Worm (Caenorhabditis elegans) whole organism, midembryonic: ENCODE data around the gene snpn-1.

Experiments used
- T22C8.4 ChIP-seq: fragments of 200-800 bp; sonication (Bioruptor generic); IDR thresholded peaks from 2 replicates; pipeline ENCODE4 v1.3.6; 2022; ENCODE audit warnings: missing genetic modification characterization, missing compliant biosample characterization
- cog-1 ChIP-seq: sonication (generic microtip); optimal IDR thresholded peaks from 2 replicates; lab custom pipeline; 2016; ENCODE audit warnings: missing genetic modification characterization, missing compliant biosample characterization
- flt-1 ChIP-seq: fragments of 200-800 bp; sonication (Bioruptor generic); IDR thresholded peaks from 2 replicates; pipeline ENCODE4 v1.3.6; 2022; ENCODE audit warnings: missing genetic modification characterization, missing compliant biosample characterization
- klf-2 ChIP-seq: fragments of 200-800 bp; sonication (Bioruptor generic); conservative IDR thresholded peaks from 2 replicates; pipeline ENCODE4 v1.3.6; 2022; ENCODE audit warnings: missing genetic modification reagents, missing genetic modification characterization, missing compliant biosample characterization
- med-1 ChIP-seq: sonication (generic microtip); optimal IDR thresholded peaks from 2 replicates; lab custom pipeline; 2017; ENCODE audit warnings: missing genetic modification characterization, mild to moderate bottlenecking, missing compliant biosample characterization, antibody characterized with exemption, missing genetic modification reagents; ENCODE audit not compliant: insufficient read depth
- ref-1 ChIP-seq: fragments of 200-800 bp; sonication (Bioruptor generic); conservative IDR thresholded peaks from 2 replicates; pipeline ENCODE4 v1.3.6; 2022; ENCODE audit warnings: missing genetic modification reagents, missing genetic modification characterization, missing compliant biosample characterization
- tab-1 ChIP-seq: fragments of 200-800 bp; sonication (Bioruptor generic); IDR thresholded peaks from 2 replicates; pipeline ENCODE4 v1.3.6; 2022; ENCODE audit warnings: missing genetic modification characterization, missing compliant biosample characterization
- ztf-23 ChIP-seq: fragments of 200-800 bp; sonication (Bioruptor generic); IDR thresholded peaks from 2 replicates; pipeline ENCODE4 v1.3.6; 2022; ENCODE audit warnings: missing genetic modification reagents, missing genetic modification characterization, missing compliant biosample characterization
- ztf-29 ChIP-seq: fragments of 200-800 bp; sonication (Bioruptor generic); IDR thresholded peaks from 2 replicates; pipeline ENCODE4 v1.3.6; 2022; ENCODE audit warnings: missing genetic modification reagents, missing genetic modification characterization, missing compliant biosample characterization

DNA sequence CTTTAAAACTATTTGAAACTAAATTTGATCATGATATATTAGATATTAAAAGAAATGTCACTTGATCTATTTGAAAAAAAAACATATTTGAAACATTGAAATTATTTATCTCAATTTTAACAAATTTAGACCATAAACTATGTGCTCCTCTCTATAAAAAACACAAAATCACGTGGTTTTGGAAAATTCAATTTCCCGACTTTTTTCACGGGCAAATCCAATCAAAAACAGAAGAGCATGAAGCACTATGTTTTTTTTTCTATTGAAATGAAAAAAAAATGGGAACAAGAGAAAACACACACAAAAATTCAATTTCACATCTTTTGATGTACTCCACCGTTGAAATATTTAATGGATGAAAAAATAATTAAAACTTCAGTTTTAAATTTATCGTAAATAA is 48.3 kb upstream of the snpn-1 start:
- TF ChIP-seq klf-2 (GFP tag; lab: Robert Waterston, UW) = no peak
- TF ChIP-seq T22C8.4 (GFP tag; lab: Robert Waterston, UW) = no peak
- TF ChIP-seq cog-1 = no peak
- TF ChIP-seq med-1 (GFP tag; lab: Kevin White, UChicago) = no peak
- no peak for TF ChIP-seq flt-1
- no peak for TF ChIP-seq ref-1 (GFP tag; lab: Robert Waterston, UW)
- TF ChIP-seq tab-1 = no peak
- no peak for TF ChIP-seq ztf-29 (GFP tag; lab: Robert Waterston, UW)
- no peak for TF ChIP-seq ztf-23 (GFP tag; lab: Robert Waterston, UW)
